Fruit fly (Drosophila melanogaster) whole organism, prepupa: ENCODE measurements around the gene CG8539.

Source experiments
- CG10631 ChIP-seq: fragments of 200-800 bp; sonication (Bioruptor generic); optimal IDR thresholded peaks from 2 replicates; lab custom pipeline; 2016; ENCODE audit warnings: missing biosample characterization, missing genetic modification characterization
- CG10669 ChIP-seq: fragments of 200-800 bp; sonication (Bioruptor generic); optimal IDR thresholded peaks from 3 replicates; lab custom pipeline; 2018; ENCODE audit warnings: missing biosample characterization, mild to moderate bottlenecking, missing genetic modification characterization, moderate library complexity
- CG3032 ChIP-seq: fragments of 200-800 bp; optimal IDR thresholded peaks from 2 replicates; lab custom pipeline; 2019; ENCODE audit warnings: missing biosample characterization, mild to moderate bottlenecking, missing genetic modification characterization, moderate library complexity
- CG3919 ChIP-seq: fragments of 200-800 bp; sonication (Bioruptor generic); optimal IDR thresholded peaks from 3 replicates; lab custom pipeline; 2016; ENCODE audit warnings: missing biosample characterization, missing genetic modification characterization
- CG4318 ChIP-seq: fragments of 200-800 bp; sonication (Bioruptor generic); optimal IDR thresholded peaks from 3 replicates; lab custom pipeline; 2017; ENCODE audit warnings: missing biosample characterization, mild to moderate bottlenecking, missing genetic modification characterization
- CG6163 ChIP-seq: fragments of 200-800 bp; sonication (Bioruptor generic); IDR thresholded peaks from 3 replicates; pipeline ENCODE4 v1.3.6; 2022; ENCODE audit warnings: missing biosample characterization, missing genetic modification characterization
- CG6276 ChIP-seq: fragments of 200-800 bp; sonication (Bioruptor generic); optimal IDR thresholded peaks from 2 replicates; lab custom pipeline; 2017; ENCODE audit warnings: missing biosample characterization, mild to moderate bottlenecking, missing genetic modification characterization
- CG6792 ChIP-seq: fragments of 200-800 bp; sonication (Bioruptor generic); optimal IDR thresholded peaks from 3 replicates; lab custom pipeline; 2016; ENCODE audit warnings: missing biosample characterization, missing genetic modification characterization
- CG6808 ChIP-seq: fragments of 200-800 bp; sonication (Bioruptor generic); optimal IDR thresholded peaks from 3 replicates; lab custom pipeline; 2017; ENCODE audit warnings: missing biosample characterization, missing genetic modification characterization, mild to moderate bottlenecking, moderate library complexity, missing genetic modification reagents
- CG6854 ChIP-seq: fragments of 200-800 bp; sonication (Bioruptor generic); optimal IDR thresholded peaks from 2 replicates; lab custom pipeline; 2017; ENCODE audit warnings: missing biosample characterization, mild to moderate bottlenecking, missing genetic modification characterization
- CG8119 ChIP-seq: fragments of 200-800 bp; sonication (Bioruptor generic); IDR thresholded peaks from 3 replicates; pipeline ENCODE4 v1.3.6; 2022; ENCODE audit warnings: missing biosample characterization, missing genetic modification characterization
- CG8319 ChIP-seq: fragments of 200-800 bp; sonication (Bioruptor generic); optimal IDR thresholded peaks from 3 replicates; lab custom pipeline; 2016; ENCODE audit warnings: missing biosample characterization, missing genetic modification characterization
- CG9139 ChIP-seq: fragments of 200-800 bp; sonication (Bioruptor generic); optimal IDR thresholded peaks from 3 replicates; lab custom pipeline; 2017; ENCODE audit warnings: missing biosample characterization, mild to moderate bottlenecking, missing genetic modification characterization
- Eip78C ChIP-seq: fragments of 200-800 bp; sonication (Bioruptor generic); peaks from one replicate; lab custom pipeline; 2016; ENCODE audit warnings: missing biosample characterization, missing genetic modification characterization
- Ets96B ChIP-seq: fragments of 200-800 bp; optimal IDR thresholded peaks from 2 replicates; lab custom pipeline; 2019; ENCODE audit warnings: missing biosample characterization, mild to moderate bottlenecking, missing genetic modification characterization, moderate library complexity
- Hr38 ChIP-seq: sonication (Bioruptor generic); optimal IDR thresholded peaks from 2 replicates; lab custom pipeline; 2016; ENCODE audit warnings: missing biosample characterization, missing genetic modification characterization
- Hr39 ChIP-seq: fragments of 200-800 bp; sonication (Bioruptor generic); optimal IDR thresholded peaks from 2 replicates; lab custom pipeline; 2016; ENCODE audit warnings: missing biosample characterization, missing genetic modification characterization
- Hr4 ChIP-seq: fragments of 200-800 bp; sonication (Bioruptor generic); optimal IDR thresholded peaks from 3 replicates; lab custom pipeline; 2016; ENCODE audit warnings: missing biosample characterization, missing genetic modification characterization
- Lpt ChIP-seq: fragments of 200-800 bp; sonication (Bioruptor generic); optimal IDR thresholded peaks from 3 replicates; lab custom pipeline; 2016; ENCODE audit warnings: missing biosample characterization, missing genetic modification characterization
- Met ChIP-seq: fragments of 200-800 bp; sonication (Bioruptor generic); optimal IDR thresholded peaks from 3 replicates; lab custom pipeline; 2016; ENCODE audit warnings: missing biosample characterization, missing genetic modification characterization
- Smox ChIP-seq: fragments of 200-800 bp; sonication (Bioruptor generic); optimal IDR thresholded peaks from 3 replicates; lab custom pipeline; 2016; ENCODE audit warnings: missing biosample characterization, missing genetic modification characterization
- Sox14 ChIP-seq: fragments of 200-800 bp; sonication (Bioruptor generic); optimal IDR thresholded peaks from 3 replicates; lab custom pipeline; 2016; ENCODE audit warnings: missing biosample characterization, missing genetic modification characterization
- Sox15 ChIP-seq: fragments of 200-800 bp; sonication (Bioruptor generic); optimal IDR thresholded peaks from 3 replicates; lab custom pipeline; 2016; ENCODE audit warnings: missing biosample characterization, missing genetic modification characterization
- dac ChIP-seq: fragments of 200-800 bp; sonication (Bioruptor generic); optimal IDR thresholded peaks from 2 replicates; lab custom pipeline; 2017; ENCODE audit warnings: missing biosample characterization, mild to moderate bottlenecking, missing genetic modification characterization
- dsx ChIP-seq: fragments of 200-800 bp; optimal IDR thresholded peaks from 3 replicates; lab custom pipeline; 2019; ENCODE audit warnings: missing biosample characterization, mild to moderate bottlenecking, missing genetic modification characterization, moderate library complexity; ENCODE audit not compliant: poor library complexity, severe bottlenecking
- fkh ChIP-seq: fragments of 200-800 bp; sonication (Bioruptor generic); optimal IDR thresholded peaks from 3 replicates; lab custom pipeline; 2017; ENCODE audit warnings: missing biosample characterization, mild to moderate bottlenecking, missing genetic modification characterization, moderate library complexity
- pdm3 ChIP-seq: fragments of 200-800 bp; sonication (Bioruptor generic); optimal IDR thresholded peaks from 3 replicates; lab custom pipeline; 2016; ENCODE audit warnings: missing biosample characterization, missing genetic modification characterization
- salr ChIP-seq, 2 experiments: fragments of 200-800 bp; sonication (Bioruptor generic); optimal IDR thresholded peaks; 3 replicates each; lab custom pipeline; 2016 to 2018; ENCODE audit warnings: missing biosample characterization in 2 of 2, missing genetic modification characterization in 2 of 2, mild to moderate bottlenecking in 1 of 2
- spab ChIP-seq: fragments of 200-800 bp; sonication (Bioruptor generic); optimal IDR thresholded peaks from 2 replicates; lab custom pipeline; 2017; ENCODE audit warnings: missing biosample characterization, mild to moderate bottlenecking, missing genetic modification characterization, missing genetic modification reagents
- svp ChIP-seq: fragments of 200-800 bp; sonication (Bioruptor generic); peaks from one replicate; lab custom pipeline; 2016; ENCODE audit warnings: missing biosample characterization, missing genetic modification characterization
- vri ChIP-seq: fragments of 200-800 bp; sonication (Bioruptor generic); optimal IDR thresholded peaks from 3 replicates; lab custom pipeline; 2016; ENCODE audit warnings: missing biosample characterization, mild to moderate bottlenecking, missing genetic modification characterization

The CG8539 gene

DNA sequence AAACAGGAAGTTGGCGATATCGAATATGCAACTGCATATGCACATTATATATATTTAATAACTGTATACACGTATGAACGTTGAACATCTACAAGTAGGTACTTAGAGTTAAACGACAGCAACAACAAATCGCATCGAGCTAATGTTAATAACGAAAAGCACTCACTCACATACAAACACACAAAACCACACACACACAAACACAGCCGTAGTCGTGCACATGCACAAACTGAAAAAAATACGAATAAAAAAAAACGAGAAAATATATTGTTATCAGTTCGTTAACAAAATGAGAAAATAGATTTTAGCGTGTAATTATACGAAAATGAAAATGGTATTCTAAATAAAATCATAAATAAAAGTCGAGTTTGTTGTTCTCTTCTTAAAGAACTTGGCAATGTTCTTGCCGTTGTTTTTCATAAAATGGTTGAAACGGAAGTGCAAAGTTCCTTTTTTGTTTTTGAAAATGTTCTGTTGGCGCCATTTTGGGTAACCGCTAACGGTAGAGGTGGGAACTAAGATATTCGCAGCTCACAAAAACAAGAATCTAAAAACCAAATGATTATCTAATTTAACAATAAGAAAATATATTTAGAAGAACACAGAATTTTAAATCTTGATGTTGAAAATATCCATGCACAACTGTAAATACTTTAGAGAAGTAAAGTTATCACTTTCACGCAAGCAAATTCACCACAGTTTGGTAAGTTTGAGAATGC, 29.2 kb upstream of the CG8539 start:
- peak; percentile 1 for TF ChIP-seq vri (GFP tag; lab: Kevin White, UChicago)
- no peak for TF ChIP-seq CG6276
- no peak for TF ChIP-seq Met (GFP tag; lab: Kevin White, UChicago)
- peak; percentile 13 for TF ChIP-seq Eip78C
- TF ChIP-seq pdm3 = no peak
- TF ChIP-seq fkh (GFP tag; lab: Kevin White, UChicago) = no peak
- no peak for TF ChIP-seq CG6854 (GFP tag; lab: Kevin White, UChicago)

DNA sequence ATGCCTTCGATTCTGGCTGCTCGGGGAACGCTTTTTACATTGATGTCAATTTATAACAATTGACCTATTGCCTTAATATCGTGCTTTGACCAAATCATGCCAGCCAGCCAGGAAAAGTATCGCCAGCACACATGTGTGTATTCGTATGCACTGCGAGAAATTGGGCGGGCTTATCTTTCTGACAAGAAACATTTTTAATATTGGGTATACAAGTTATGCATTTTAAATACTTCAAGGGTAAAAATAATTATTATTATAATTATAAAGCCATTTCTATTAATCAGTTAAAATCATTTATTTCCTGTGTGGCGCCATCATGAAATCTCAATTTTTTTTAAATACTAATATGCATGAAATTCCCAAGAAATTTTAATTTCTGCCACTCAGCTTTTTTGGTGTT, 23.2 kb upstream of the CG8539 start:
- TF ChIP-seq CG8319 (GFP tag; lab: Kevin White, UChicago) (no peak), Ets96B (tag; lab: Kevin White, UChicago) (peak; percentile 3), svp (GFP tag; lab: Kevin White, UChicago) (peak; percentile 47), CG8119 (GFP tag; lab: Robert Waterston, UW) (0 out of 3 replicates have a peak, but pooled peaks have one; percentile 26)

DNA sequence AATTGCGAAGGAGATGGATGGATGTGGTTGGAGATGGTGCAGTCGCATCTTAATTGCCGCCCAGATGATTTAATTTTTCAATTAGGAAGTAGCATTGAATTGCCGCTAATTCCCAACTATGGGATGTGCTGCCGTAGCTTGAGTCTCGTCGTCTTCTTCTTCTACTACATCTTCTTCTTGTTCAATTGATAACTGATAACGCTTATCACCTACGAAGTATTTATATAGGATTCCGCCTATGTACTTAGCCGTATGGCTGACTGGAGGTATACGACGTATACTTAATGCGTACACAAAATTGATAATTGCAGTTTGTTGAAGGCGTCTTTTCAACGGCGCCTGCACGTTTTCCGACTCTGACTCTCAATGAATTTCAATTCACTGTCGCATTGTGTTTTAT, 22.0 kb upstream of the CG8539 start:
- TF ChIP-seq CG6854 (GFP tag; lab: Kevin White, UChicago) (no peak), spab (GFP tag; lab: Kevin White, UChicago) (no peak), CG9139 (no peak), Hr39 (no peak), dsx (GFP tag; lab: Kevin White, UChicago) (no peak), svp (GFP tag; lab: Kevin White, UChicago) (peak; percentile 69)

DNA sequence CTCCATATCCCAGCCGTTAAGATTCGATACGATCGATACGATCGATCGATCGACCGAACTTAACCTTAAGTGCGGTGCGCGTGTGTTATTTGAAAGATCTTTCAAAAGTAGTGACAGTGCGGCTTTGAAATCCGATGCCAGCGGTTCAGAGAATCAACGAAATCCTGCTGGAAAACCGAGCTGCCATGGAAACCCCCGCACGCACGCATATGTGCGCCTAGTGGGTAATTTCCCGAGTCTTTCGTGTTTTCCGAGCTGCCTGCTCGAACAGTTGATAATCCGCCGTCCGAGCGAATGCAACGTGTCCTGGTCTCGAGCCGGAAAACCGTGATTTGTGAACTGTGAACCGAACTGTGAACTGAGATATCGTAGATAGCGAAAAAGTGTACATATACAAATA, 20.6 kb upstream of the CG8539 start:
- TF ChIP-seq CG3919 (GFP tag; lab: Kevin White, UChicago) = no peak
- TF ChIP-seq Smox (GFP tag; lab: Kevin White, UChicago) = no peak
- TF ChIP-seq Sox14 = no peak
- no peak for TF ChIP-seq CG10631 (GFP tag; lab: Kevin White, UChicago)
- no peak for TF ChIP-seq Met (GFP tag; lab: Kevin White, UChicago)
- TF ChIP-seq CG3032 = no peak
- TF ChIP-seq CG10669 (GFP tag; lab: Kevin White, UChicago) = no peak
- no peak for TF ChIP-seq CG9139
- no peak for TF ChIP-seq CG8119 (GFP tag; lab: Robert Waterston, UW)
- no peak for TF ChIP-seq Hr38 (GFP tag; lab: Kevin White, UChicago)
- no peak for TF ChIP-seq CG6792
- no peak for TF ChIP-seq salr (GFP tag; optimal IDR thresholded peaks at IDR 0.05; lab: Kevin White, UChicago)
- TF ChIP-seq Lpt = no peak
- TF ChIP-seq CG4318 (GFP tag; lab: Kevin White, UChicago) = no peak
- no peak for TF ChIP-seq Sox15 (GFP tag; lab: Kevin White, UChicago)
- no peak for TF ChIP-seq Hr4 (GFP tag; lab: Kevin White, UChicago)
- no peak for TF ChIP-seq dac
- no peak for TF ChIP-seq pdm3
- TF ChIP-seq, all 60 proteins: peak for 0

dm6 chr3L:7518351-7519102, 19.9 kb upstream of the CG8539 start, which contains the start of gene ltl:
ltl (plus strand) TSS chr3L:7518997.
- TF ChIP-seq CG6163 (GFP tag; lab: Robert Waterston, UW) (peak; percentile 21; the same call in 1 of the 3 replicates), CG3919 (GFP tag; lab: Kevin White, UChicago) (peak; percentile 18), CG6808 (no peak), Eip78C (peak; percentile 29), spab (GFP tag; lab: Kevin White, UChicago) (no peak)
- TF ChIP-seq, all 60 proteins: peak for 3
